Fruit fly (Drosophila melanogaster) whole organism, embryonic: ENCODE data around the gene CG9586.

Experiments used
- B-H2 ChIP-seq: fragments of 200-800 bp; sonication (Bioruptor generic); optimal IDR thresholded peaks from 2 replicates; lab custom pipeline; 2018; ENCODE audit warnings: missing biosample characterization, mild to moderate bottlenecking, missing genetic modification characterization
- CG10654 ChIP-seq: fragments of 200-800 bp; sonication (Bioruptor generic); optimal IDR thresholded peaks from 2 replicates; lab custom pipeline; 2016; ENCODE audit warnings: missing biosample characterization, missing genetic modification characterization
- CG11456 ChIP-seq: fragments of 200-800 bp; sonication (Bioruptor generic); IDR thresholded peaks from 3 replicates; pipeline ENCODE4 v1.3.6; 2022; ENCODE audit warnings: missing biosample characterization, missing genetic modification characterization
- CG11723 ChIP-seq: fragments of 200-800 bp; sonication (Bioruptor generic); optimal IDR thresholded peaks from 2 replicates; lab custom pipeline; 2017; ENCODE audit warnings: missing biosample characterization, mild to moderate bottlenecking, missing genetic modification characterization
- CG15011 ChIP-seq: fragments of 200-800 bp; sonication (Bioruptor generic); optimal IDR thresholded peaks from 3 replicates; lab custom pipeline; 2018; ENCODE audit warnings: missing biosample characterization, mild to moderate bottlenecking, missing genetic modification characterization
- CG1529 ChIP-seq: fragments of 200-800 bp; sonication (Bioruptor generic); optimal IDR thresholded peaks from 3 replicates; lab custom pipeline; 2018; ENCODE audit warnings: missing biosample characterization, missing genetic modification characterization
- CG17802 ChIP-seq: fragments of 200-800 bp; sonication (Bioruptor generic); optimal IDR thresholded peaks from 2 replicates; lab custom pipeline; 2018; ENCODE audit warnings: missing biosample characterization, mild to moderate bottlenecking, missing genetic modification characterization, moderate library complexity
- CG18619 ChIP-seq: fragments of 200-800 bp; sonication (Bioruptor generic); optimal IDR thresholded peaks from 3 replicates; lab custom pipeline; 2017; ENCODE audit warnings: missing biosample characterization, mild to moderate bottlenecking, missing genetic modification characterization
- CG30020 ChIP-seq: fragments of 200-800 bp; optimal IDR thresholded peaks from 2 replicates; lab custom pipeline; 2019; ENCODE audit warnings: missing biosample characterization, mild to moderate bottlenecking, missing genetic modification characterization, moderate library complexity
- CG30403 ChIP-seq: fragments of 200-800 bp; sonication (Bioruptor generic); optimal IDR thresholded peaks from 3 replicates; lab custom pipeline; 2016; ENCODE audit warnings: missing biosample characterization, missing genetic modification characterization
- CG30431 ChIP-seq: fragments of 200-800 bp; sonication (Bioruptor generic); optimal IDR thresholded peaks from 2 replicates; lab custom pipeline; 2017; ENCODE audit warnings: missing biosample characterization, missing genetic modification characterization
- CG3065 ChIP-seq: fragments of 200-800 bp; sonication (Bioruptor generic); optimal IDR thresholded peaks from 2 replicates; lab custom pipeline; 2016; ENCODE audit warnings: missing biosample characterization, missing genetic modification characterization
- CG31224 ChIP-seq: fragments of 200-800 bp; sonication (Bioruptor generic); IDR thresholded peaks from 2 replicates; pipeline ENCODE4 v1.3.6; 2022; ENCODE audit warnings: missing biosample characterization, missing genetic modification characterization
- CG3407 ChIP-seq: fragments of 200-800 bp; sonication (Bioruptor generic); optimal IDR thresholded peaks from 2 replicates; lab custom pipeline; 2018; ENCODE audit warnings: missing biosample characterization, mild to moderate bottlenecking, missing genetic modification characterization
- CG7963 ChIP-seq: fragments of 200-800 bp; sonication (Bioruptor generic); IDR thresholded peaks from 3 replicates; pipeline ENCODE4 v1.3.6; 2022; ENCODE audit warnings: missing biosample characterization, missing genetic modification characterization; ENCODE audit not compliant: partially characterized antibody
- CG7987 ChIP-seq: fragments of 200-800 bp; sonication (Bioruptor generic); optimal IDR thresholded peaks from 2 replicates; lab custom pipeline; 2018; ENCODE audit warnings: missing biosample characterization, mild to moderate bottlenecking, missing genetic modification characterization, moderate library complexity
- CG8478 ChIP-seq: fragments of >200 bp; optimal IDR thresholded peaks from 2 replicates; lab custom pipeline; 2018
- CG9817 ChIP-seq: fragments of 200-800 bp; sonication (Bioruptor generic); optimal IDR thresholded peaks from 2 replicates; lab custom pipeline; 2018; ENCODE audit warnings: missing biosample characterization, mild to moderate bottlenecking, missing genetic modification characterization, moderate library complexity
- CG9932 ChIP-seq: fragments of 200-800 bp; sonication (Bioruptor generic); IDR thresholded peaks from 2 replicates; pipeline ENCODE4 v1.3.6; 2022; ENCODE audit warnings: missing biosample characterization, missing genetic modification characterization
- Doc3 ChIP-seq: fragments of 200-800 bp; sonication (Bioruptor generic); IDR thresholded peaks from 3 replicates; pipeline ENCODE4 v1.3.6; 2022; ENCODE audit warnings: missing biosample characterization, missing genetic modification characterization; ENCODE audit not compliant: partially characterized antibody
- E2f1 ChIP-seq: fragments of 200-800 bp; sonication (Bioruptor generic); IDR thresholded peaks from 2 replicates; pipeline ENCODE4 v1.3.6; 2022; ENCODE audit warnings: missing biosample characterization, missing genetic modification characterization
- ERR ChIP-seq: fragments of 200-800 bp; sonication (Bioruptor generic); optimal IDR thresholded peaks from 2 replicates; lab custom pipeline; 2016; ENCODE audit warnings: missing biosample characterization, missing genetic modification characterization
- H2.0 ChIP-seq: fragments of 200-800 bp; sonication (Bioruptor generic); IDR thresholded peaks from 2 replicates; pipeline ENCODE4 v1.3.6; 2022; ENCODE audit warnings: missing biosample characterization, missing genetic modification characterization
- Hr78 ChIP-seq, 2 experiments: fragments of 200-800 bp in 1 of 2; fragments of >200 bp in 1 of 2; sonication (Bioruptor generic) in 1 of 2; optimal IDR thresholded peaks; 2 replicates each; lab custom pipeline; 2017 to 2019; ENCODE audit warnings: missing biosample characterization in 2 of 2, missing genetic modification characterization in 2 of 2, mild to moderate bottlenecking in 1 of 2, moderate library complexity in 1 of 2
- Hsf ChIP-seq: fragments of 200-800 bp; sonication (Bioruptor generic); optimal IDR thresholded peaks from 3 replicates; lab custom pipeline; 2016; ENCODE audit warnings: missing biosample characterization, missing genetic modification characterization
- Mad ChIP-seq: fragments of 200-800 bp; sonication (Bioruptor generic); optimal IDR thresholded peaks from 2 replicates; lab custom pipeline; 2016; ENCODE audit warnings: missing biosample characterization, missing genetic modification characterization
- Nf-YC ChIP-seq: fragments of 200-800 bp; optimal IDR thresholded peaks from 3 replicates; lab custom pipeline; 2019; ENCODE audit warnings: missing biosample characterization, mild to moderate bottlenecking, missing genetic modification characterization, moderate library complexity
- Sox102F ChIP-seq: fragments of 200-800 bp; sonication (Bioruptor generic); optimal IDR thresholded peaks from 2 replicates; lab custom pipeline; 2018; ENCODE audit warnings: missing biosample characterization, mild to moderate bottlenecking, missing genetic modification characterization, moderate library complexity
- Stat92E ChIP-seq, 3 experiments: fragments of >200 bp in 2 of 3; fragments of 200-800 bp in 1 of 3; sonication (Bioruptor generic) in 1 of 3; optimal IDR thresholded peaks; 2 replicates each; lab custom pipeline; 2017 to 2019; ENCODE audit warnings: missing biosample characterization in 3 of 3, missing genetic modification characterization in 3 of 3, mild to moderate bottlenecking in 1 of 3, moderate library complexity in 1 of 3
- TFAM ChIP-seq: fragments of 200-800 bp; sonication (Bioruptor generic); optimal IDR thresholded peaks from 2 replicates; lab custom pipeline; 2017; ENCODE audit warnings: missing biosample characterization, missing genetic modification characterization, inconsistent platforms
- amos ChIP-seq: fragments of 200-800 bp; sonication (Bioruptor generic); IDR thresholded peaks from 2 replicates; pipeline ENCODE4 v1.3.6; 2022; ENCODE audit warnings: missing biosample characterization, missing genetic modification characterization; ENCODE audit not compliant: partially characterized antibody
- ase ChIP-seq: fragments of 200-800 bp; sonication (Bioruptor generic); IDR thresholded peaks from 3 replicates; pipeline ENCODE4 v1.3.6; 2022; ENCODE audit warnings: missing biosample characterization, missing genetic modification characterization
- az2 ChIP-seq: fragments of 200-800 bp; sonication (Bioruptor generic); optimal IDR thresholded peaks from 3 replicates; lab custom pipeline; 2016; ENCODE audit warnings: missing biosample characterization, missing genetic modification characterization
- cg ChIP-seq: fragments of 200-800 bp; sonication (Bioruptor generic); optimal IDR thresholded peaks from 3 replicates; lab custom pipeline; 2019; ENCODE audit warnings: missing biosample characterization, mild to moderate bottlenecking, missing genetic modification characterization, moderate library complexity
- chinmo ChIP-seq: fragments of 200-800 bp; sonication (Bioruptor generic); IDR thresholded peaks from 4 replicates; pipeline ENCODE4 v1.3.6; 2022; ENCODE audit warnings: missing biosample characterization, missing genetic modification characterization; ENCODE audit not compliant: partially characterized antibody
- chm ChIP-seq: fragments of 200-800 bp; sonication (Bioruptor generic); IDR thresholded peaks from 2 replicates; pipeline ENCODE4 v1.3.6; 2022; ENCODE audit warnings: missing biosample characterization, missing genetic modification characterization
- dan ChIP-seq: fragments of 200-800 bp; sonication (Bioruptor generic); IDR thresholded peaks from 2 replicates; pipeline ENCODE4 v1.3.6; 2022; ENCODE audit warnings: missing biosample characterization, missing genetic modification characterization
- fu2 ChIP-seq: fragments of 200-800 bp; sonication (Bioruptor generic); optimal IDR thresholded peaks from 2 replicates; lab custom pipeline; 2016; ENCODE audit warnings: missing biosample characterization, missing genetic modification characterization
- h ChIP-seq: fragments of >200 bp; optimal IDR thresholded peaks from 2 replicates; lab custom pipeline; 2017
- hbn ChIP-seq: fragments of 200-800 bp; sonication (Bioruptor generic); IDR thresholded peaks from 2 replicates; pipeline ENCODE4 v1.3.6; 2022; ENCODE audit warnings: missing biosample characterization, missing genetic modification characterization; ENCODE audit not compliant: partially characterized antibody
- insv ChIP-seq, 2 experiments: fragments of 200-800 bp; sonication (Bioruptor generic); optimal IDR thresholded peaks; 3 replicates each; lab custom pipeline; 2016 to 2018; ENCODE audit warnings: missing biosample characterization in 2 of 2, missing genetic modification characterization in 2 of 2
- jumu ChIP-seq: fragments of 200-800 bp; sonication (Bioruptor generic); optimal IDR thresholded peaks from 3 replicates; lab custom pipeline; 2016; ENCODE audit warnings: missing biosample characterization, missing genetic modification characterization
- lbe ChIP-seq: fragments of 200-800 bp; sonication (Bioruptor generic); optimal IDR thresholded peaks from 2 replicates; lab custom pipeline; 2016; ENCODE audit warnings: missing biosample characterization, mild to moderate bottlenecking, missing genetic modification characterization
- mld ChIP-seq: fragments of 200-800 bp; sonication (Bioruptor generic); IDR thresholded peaks from 3 replicates; pipeline ENCODE4 v1.3.6; 2022; ENCODE audit warnings: missing biosample characterization, missing genetic modification characterization; ENCODE audit not compliant: partially characterized antibody
- org-1 ChIP-seq: fragments of 200-800 bp; sonication (Bioruptor generic); optimal IDR thresholded peaks from 2 replicates; lab custom pipeline; 2017; ENCODE audit warnings: missing biosample characterization, missing genetic modification characterization
- pan ChIP-seq, 4 experiments: fragments of >200 bp in 3 of 4; fragments of 200-800 bp in 1 of 4; sonication (Bioruptor generic) in 1 of 4; optimal IDR thresholded peaks in 3 of 4; IDR thresholded peaks in 1 of 4; 2 replicates each; pipeline versions ENCODE4 v1.3.6 to Lab custom; 2017 to 2022; ENCODE audit warnings: missing biosample characterization in 2 of 4, missing genetic modification characterization in 2 of 4, mixed read lengths in 1 of 4
- peb ChIP-seq: fragments of 200-800 bp; sonication (Bioruptor generic); IDR thresholded peaks from 2 replicates; pipeline ENCODE4 v1.3.6; 2022; ENCODE audit warnings: missing biosample characterization, missing genetic modification characterization
- repo ChIP-seq: fragments of 200-800 bp; sonication (Bioruptor generic); optimal IDR thresholded peaks from 2 replicates; lab custom pipeline; 2016; ENCODE audit warnings: missing biosample characterization, missing genetic modification characterization
- rib ChIP-seq: fragments of 200-800 bp; sonication (Bioruptor generic); IDR thresholded peaks from 2 replicates; pipeline ENCODE4 v1.3.6; 2022; ENCODE audit warnings: missing biosample characterization, missing genetic modification characterization
- schlank ChIP-seq: fragments of 200-800 bp; sonication (Bioruptor generic); optimal IDR thresholded peaks from 2 replicates; lab custom pipeline; 2018; ENCODE audit warnings: missing biosample characterization, mild to moderate bottlenecking, missing genetic modification characterization
- tx ChIP-seq: fragments of 200-800 bp; sonication (Bioruptor generic); optimal IDR thresholded peaks from 2 replicates; lab custom pipeline; 2016; ENCODE audit warnings: missing biosample characterization, missing genetic modification characterization

CG9586 gene

dm6 chr2L:9133169-9133568 lies 33.1 kb downstream of the CG9586 start (continued):
- TF ChIP-seq Stat92E (GFP tag; optimal IDR thresholded peaks at IDR 0.05; lab: Kevin White, UChicago), result peak in 1 of 3 experiments; percentile 34
- TF ChIP-seq tx, result no peak
- TF ChIP-seq B-H2, result no peak
- no peak for TF ChIP-seq jumu (GFP tag; lab: Kevin White, UChicago)
- no peak for TF ChIP-seq rib (GFP tag; lab: Robert Waterston, UW)
- no peak for TF ChIP-seq lbe (GFP tag; lab: Kevin White, UChicago)
- no peak for TF ChIP-seq fu2 (GFP tag; lab: Kevin White, UChicago)
- no peak for TF ChIP-seq Hsf
- TF ChIP-seq Mad (GFP tag; lab: Kevin White, UChicago), result peak; percentile 2
- peak; percentile 51 for TF ChIP-seq E2f1 (GFP tag; lab: Robert Waterston, UW)
- 0 out of 2 replicates have a peak, but pooled peaks have one; percentile 19 for TF ChIP-seq CG31224
- no peak for TF ChIP-seq CG7987 (GFP tag; lab: Kevin White, UChicago)
- no peak for TF ChIP-seq CG8478 (lab: Kevin White, UChicago)
- TF ChIP-seq CG11723 (GFP tag; lab: Kevin White, UChicago), result peak; percentile 42
- TF ChIP-seq pan (optimal IDR thresholded peaks at IDR 0.05; lab: Kevin White, UChicago), result no peak
- peak in 1 of 2 experiments; percentile 72 for TF ChIP-seq pan (GFP tag; optimal IDR thresholded peaks at IDR 0.05 in 1 of 2, IDR thresholded peaks at IDR 0.05 in 1 of 2)
- peak; percentile 26 for TF ChIP-seq CG30431
- no peak for TF ChIP-seq chm (GFP tag; lab: Robert Waterston, UW)
- TF ChIP-seq mld (GFP tag; lab: Robert Waterston, UW), result no peak
- no peak for TF ChIP-seq Doc3 (GFP tag; lab: Robert Waterston, UW)
- TF ChIP-seq CG18619 (GFP tag; lab: Kevin White, UChicago), result peak; percentile 58
- TF ChIP-seq peb (GFP tag; lab: Robert Waterston, UW), result peak; percentile 36; the same call in 1 of the 2 replicates
- peak; percentile 60 for TF ChIP-seq CG9817
- no peak for TF ChIP-seq CG11456 (GFP tag; lab: Robert Waterston, UW)
- no peak for TF ChIP-seq cg (GFP tag; lab: Kevin White, UChicago)
- TF ChIP-seq CG3065 (GFP tag; lab: Kevin White, UChicago), result no peak
- TF ChIP-seq hbn (GFP tag; lab: Robert Waterston, UW), result no peak
- TF ChIP-seq CG7963 (GFP tag; lab: Robert Waterston, UW), result no peak
- peak; percentile 74 for TF ChIP-seq az2 (GFP tag; lab: Kevin White, UChicago)
- no peak for TF ChIP-seq repo (GFP tag; lab: Kevin White, UChicago)
- TF ChIP-seq CG15011 (GFP tag; lab: Kevin White, UChicago), result peak; percentile 56
- TF ChIP-seq CG3407, result peak; percentile 65
- TF ChIP-seq amos (GFP tag; lab: Robert Waterston, UW), result no peak
- peak; percentile 64 for TF ChIP-seq H2.0 (GFP tag; lab: Robert Waterston, UW)
- peak; percentile 49 for TF ChIP-seq CG10654 (GFP tag; lab: Kevin White, UChicago)
- TF ChIP-seq dan (GFP tag; lab: Robert Waterston, UW), result no peak
- peak; percentile 40 for TF ChIP-seq org-1
- TF ChIP-seq CG9932 (GFP tag; lab: Robert Waterston, UW), result no peak
- peak; percentile 72 for TF ChIP-seq CG30403 (GFP tag; lab: Kevin White, UChicago)
- TF ChIP-seq chinmo, result no peak
- TF ChIP-seq Sox102F, result peak; percentile 86
- no peak for TF ChIP-seq ERR (GFP tag; lab: Kevin White, UChicago)
- no peak for TF ChIP-seq h (lab: Kevin White, UChicago)
- no peak for TF ChIP-seq ase (GFP tag; lab: Robert Waterston, UW)
- peak; percentile 3 for TF ChIP-seq CG17802 (tag; lab: Kevin White, UChicago)
- peak; percentile 29 for TF ChIP-seq TFAM (GFP tag; lab: Kevin White, UChicago)
- TF ChIP-seq Nf-YC (tag; lab: Kevin White, UChicago), result peak; percentile 46
- peak; percentile 62 for TF ChIP-seq CG1529 (GFP tag; lab: Kevin White, UChicago)
- TF ChIP-seq CG30020 (tag; lab: Kevin White, UChicago), result peak; percentile 43
- TF ChIP-seq insv (GFP tag; optimal IDR thresholded peaks at IDR 0.05; lab: Kevin White, UChicago), result no peak
- TF ChIP-seq Hr78 (GFP tag; optimal IDR thresholded peaks at IDR 0.05; lab: Kevin White, UChicago), result peak in 1 of 2 experiments; percentile 79
- TF ChIP-seq schlank (tag; lab: Kevin White, UChicago), result no peak
